Worm (Caenorhabditis elegans) whole organism, L4/young adult: ENCODE measurements around the gene abcf-3.

ENCODE experiments used
- W03F9.2 ChIP-seq: fragments of 150-350 bp; optimal IDR thresholded peaks from 2 replicates; lab custom pipeline; 2014; ENCODE audit warnings: missing biosample characterization, missing genetic modification characterization
- dao-5 ChIP-seq: sonication (generic microtip); optimal IDR thresholded peaks from 2 replicates; lab custom pipeline; 2016; ENCODE audit warnings: missing genotype, missing genetic modification characterization, moderate library complexity, missing compliant biosample characterization
- him-1 ChIP-seq: sonication (generic microtip); optimal IDR thresholded peaks from 2 replicates; lab custom pipeline; 2016; ENCODE audit warnings: missing genotype, missing genetic modification reagents, missing genetic modification characterization, missing compliant biosample characterization

Gene abcf-3

DNA sequence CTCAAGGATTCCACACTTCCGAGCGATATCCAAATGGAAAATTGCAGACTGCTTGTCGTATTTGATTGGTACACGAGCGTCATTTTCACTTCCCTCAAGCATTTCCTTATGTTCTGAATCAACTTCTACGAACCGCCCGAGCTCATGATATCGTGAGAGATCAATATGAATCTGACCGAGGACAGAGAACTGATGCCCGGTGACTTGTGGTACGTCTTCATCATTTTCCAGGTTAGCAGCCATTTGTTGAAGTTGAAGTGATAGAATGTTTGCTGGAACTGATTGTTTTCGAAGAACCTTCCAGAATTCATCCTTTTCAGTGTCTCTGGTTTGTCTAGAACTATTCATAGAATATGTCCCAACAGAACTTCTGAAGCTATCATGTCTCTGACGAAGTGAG, 6.6 kb upstream of the abcf-3 start:
- TF ChIP-seq dao-5 (tag; lab: Kevin White, UChicago) (no peak), W03F9.2 (tag; lab: Kevin White, UChicago) (no peak), him-1 (tag; lab: Kevin White, UChicago) (no peak)

DNA sequence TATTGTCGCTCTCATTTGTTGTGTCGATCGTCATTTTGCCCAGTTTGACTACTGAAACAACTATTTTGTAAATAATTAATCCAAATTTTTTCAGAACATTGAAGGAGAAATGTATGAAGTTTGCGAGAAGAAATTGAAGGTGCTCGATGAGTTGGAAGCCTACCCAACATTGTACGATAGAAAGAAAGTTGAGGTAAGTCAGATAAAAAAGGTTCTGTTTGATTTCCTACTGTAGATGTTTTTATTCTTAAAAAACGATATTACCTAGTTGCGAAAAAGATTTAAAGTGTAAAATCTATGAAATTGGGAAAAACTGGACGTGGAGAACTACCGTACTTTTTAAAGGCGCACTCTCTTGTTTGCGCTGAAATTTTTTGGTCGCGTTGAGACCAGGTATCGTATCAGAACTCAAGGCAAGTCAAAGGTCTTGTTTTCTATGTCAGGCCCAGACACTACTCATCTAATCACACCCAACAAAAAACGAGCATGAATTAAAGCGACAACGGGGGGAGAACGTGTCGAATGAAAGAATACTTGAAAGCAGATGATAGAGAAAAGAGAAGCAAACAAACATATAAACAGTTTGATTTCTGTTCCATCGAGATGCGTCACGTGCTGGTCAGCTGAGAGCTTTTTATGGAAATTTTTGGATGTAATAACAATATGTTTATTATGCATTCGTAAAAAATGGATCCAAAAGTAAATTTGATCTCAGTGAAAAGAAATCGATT, 4.5 kb upstream of the abcf-3 start, which contains the start of gene efk-1:
Gene efk-1, minus strand, starts transcription at position 51 of the 731 bp plus-strand sequence.
- TF ChIP-seq dao-5 (tag; lab: Kevin White, UChicago) (no peak), W03F9.2 (tag; lab: Kevin White, UChicago) (peak; percentile 13)

DNA sequence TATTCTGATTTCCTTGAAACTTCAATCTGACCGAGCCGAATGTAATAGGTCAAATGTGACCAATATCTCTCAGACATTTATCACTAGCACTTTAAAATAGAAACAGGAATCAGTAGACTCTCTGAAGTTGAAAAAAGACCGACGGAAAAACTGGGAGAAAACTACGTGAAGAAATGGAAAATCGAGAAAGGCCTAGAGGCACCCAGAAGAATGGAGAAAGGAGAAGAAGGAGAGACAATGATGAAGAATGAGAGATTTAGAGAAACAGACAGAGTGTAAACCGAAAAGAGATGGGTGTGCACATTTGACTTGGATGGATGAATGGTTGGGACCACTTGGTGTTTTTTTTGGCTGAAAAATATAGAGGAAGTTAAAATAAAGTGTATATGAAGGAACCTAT, 3.2 kb upstream of the abcf-3 start:
- TF ChIP-seq dao-5 (tag; lab: Kevin White, UChicago) (no peak), W03F9.2 (tag; lab: Kevin White, UChicago) (peak; percentile 37), him-1 (tag; lab: Kevin White, UChicago) (no peak)

DNA sequence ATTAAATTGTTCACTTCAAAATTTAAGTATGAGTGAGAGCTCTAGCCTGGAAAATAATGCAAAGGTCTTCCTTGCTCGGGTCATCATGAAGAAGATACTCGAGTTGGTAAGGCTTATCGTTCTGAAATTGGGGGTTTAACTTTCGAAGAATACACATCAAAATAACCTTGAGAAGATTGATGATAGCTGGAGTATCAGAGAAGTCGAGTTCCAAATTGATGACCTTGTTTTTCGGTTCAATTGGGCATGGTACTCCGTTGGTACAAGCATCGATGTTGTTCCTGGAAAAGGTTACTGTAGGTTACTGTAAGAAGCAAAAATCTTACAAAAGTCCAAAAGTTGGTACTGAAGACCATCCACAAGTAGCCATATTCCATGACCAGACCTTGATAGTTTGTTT, 3.0 kb downstream of the abcf-3 start:
- TF ChIP-seq him-1 (tag; lab: Kevin White, UChicago) (no peak), W03F9.2 (tag; lab: Kevin White, UChicago) (no peak), dao-5 (tag; lab: Kevin White, UChicago) (no peak)

DNA sequence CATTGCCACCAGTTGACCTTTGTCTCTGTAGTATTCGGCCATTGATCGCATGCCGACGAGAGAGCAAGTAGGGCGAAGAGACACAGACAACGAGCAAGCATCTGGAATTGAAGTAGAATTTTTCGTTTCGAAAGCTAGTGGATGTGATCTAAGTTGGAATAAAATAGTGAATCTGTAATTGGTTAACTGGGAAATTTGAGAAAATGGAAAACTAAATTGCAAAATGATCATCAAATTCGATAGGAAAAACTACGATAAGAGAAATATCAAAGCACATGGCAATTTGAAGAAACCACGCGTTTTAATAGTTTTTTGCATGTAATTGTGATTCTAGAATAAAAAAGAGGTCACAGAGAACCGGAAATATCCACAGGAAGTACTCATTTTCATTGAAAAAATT, 3.6 kb downstream of the abcf-3 start, which contains the start of gene F42A10.6:
Gene F42A10.6, minus strand, starts transcription at position 101 of the 400 bp plus-strand sequence.
- TF ChIP-seq dao-5 (tag; lab: Kevin White, UChicago): no peak

DNA sequence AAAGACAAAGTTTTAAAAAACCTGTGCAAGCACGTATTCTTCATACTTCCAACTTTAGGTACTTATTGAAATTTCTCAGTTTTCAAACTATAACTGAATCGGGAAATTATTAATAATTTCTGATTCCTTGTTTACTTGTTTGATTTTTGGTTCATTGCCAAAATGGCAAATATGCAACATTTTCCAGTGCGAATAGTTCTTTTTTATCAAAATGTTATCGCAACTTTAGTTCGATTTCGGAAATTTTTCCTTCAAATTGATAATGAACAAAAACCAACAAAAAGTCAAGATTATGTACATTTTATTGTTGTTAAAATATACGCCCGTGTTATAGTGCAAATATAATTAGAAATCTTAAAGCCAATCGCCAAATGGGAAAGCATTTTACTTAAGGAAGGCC, 4.4 kb downstream of the abcf-3 start:
- TF ChIP-seq dao-5 (tag; lab: Kevin White, UChicago) (no peak), him-1 (tag; lab: Kevin White, UChicago) (no peak), W03F9.2 (tag; lab: Kevin White, UChicago) (no peak)

DNA sequence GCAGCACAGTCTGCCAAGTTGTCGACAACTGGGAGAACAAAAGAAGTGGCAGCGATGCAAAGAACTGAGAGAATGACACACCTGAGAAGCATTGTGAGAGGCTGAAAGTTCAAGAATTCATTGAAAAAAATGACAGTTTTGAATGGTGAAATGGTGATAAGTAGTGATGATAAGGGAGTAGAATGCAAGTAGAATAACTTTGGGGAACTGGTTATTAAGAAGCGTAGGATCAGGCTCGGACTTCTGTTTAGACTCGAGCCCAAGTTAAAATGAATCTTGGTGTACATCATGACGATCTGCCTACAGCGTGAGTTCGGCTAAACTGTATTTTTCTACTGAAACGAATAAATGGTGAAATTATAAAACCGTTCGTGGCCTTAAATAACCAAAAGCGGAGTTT, 5.4 kb downstream of the abcf-3 start, which contains the start of gene F42A10.7:
Gene F42A10.7, minus strand, starts transcription at position 101 of the 400 bp plus-strand sequence.
- TF ChIP-seq W03F9.2 (tag; lab: Kevin White, UChicago): no peak
- TF ChIP-seq dao-5 (tag; lab: Kevin White, UChicago): no peak
- no peak for TF ChIP-seq him-1 (tag; lab: Kevin White, UChicago)

DNA sequence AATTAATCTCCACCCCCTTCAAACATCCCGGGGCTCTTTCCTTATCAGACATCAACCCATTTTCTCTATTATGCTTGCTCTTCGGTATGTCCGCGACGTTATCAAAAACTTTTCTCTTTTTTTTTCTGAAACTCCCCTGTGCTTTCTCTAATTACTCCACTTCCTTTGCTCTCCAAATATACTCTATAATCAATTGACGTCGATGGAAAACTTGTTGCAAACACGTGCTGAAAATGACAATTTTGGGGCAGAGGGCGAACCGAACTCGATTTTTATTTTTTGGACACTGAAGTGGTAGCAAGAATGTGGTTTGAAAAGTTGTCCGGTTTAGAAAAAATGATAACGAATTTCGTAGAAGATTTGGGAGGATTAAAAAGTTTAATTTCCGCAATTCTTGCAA, 5.9 kb downstream of the abcf-3 start:
- no peak for TF ChIP-seq dao-5 (tag; lab: Kevin White, UChicago)
- no peak for TF ChIP-seq him-1 (tag; lab: Kevin White, UChicago)
- no peak for TF ChIP-seq W03F9.2 (tag; lab: Kevin White, UChicago)

DNA sequence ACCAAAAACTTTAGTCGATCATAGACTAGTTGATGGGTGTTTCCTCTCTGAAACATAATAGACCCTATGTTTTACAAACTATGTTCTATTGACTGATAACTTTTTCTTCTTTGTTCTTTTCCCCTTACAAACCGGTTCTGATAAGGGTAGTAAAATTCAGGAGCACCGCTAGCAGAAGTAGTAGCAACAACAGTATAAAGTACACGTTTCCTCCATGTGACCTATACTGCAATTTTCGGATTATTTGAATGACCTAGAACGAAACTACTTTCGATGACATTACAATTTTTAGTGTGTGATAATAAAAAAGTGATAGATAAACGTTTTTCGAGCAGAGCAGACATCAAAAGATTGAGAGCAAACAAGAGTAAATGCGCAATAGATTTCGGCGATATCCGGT, 7.1 kb downstream of the abcf-3 start:
- TF ChIP-seq him-1 (tag; lab: Kevin White, UChicago) (no peak), dao-5 (tag; lab: Kevin White, UChicago) (no peak), W03F9.2 (tag; lab: Kevin White, UChicago) (no peak)

DNA sequence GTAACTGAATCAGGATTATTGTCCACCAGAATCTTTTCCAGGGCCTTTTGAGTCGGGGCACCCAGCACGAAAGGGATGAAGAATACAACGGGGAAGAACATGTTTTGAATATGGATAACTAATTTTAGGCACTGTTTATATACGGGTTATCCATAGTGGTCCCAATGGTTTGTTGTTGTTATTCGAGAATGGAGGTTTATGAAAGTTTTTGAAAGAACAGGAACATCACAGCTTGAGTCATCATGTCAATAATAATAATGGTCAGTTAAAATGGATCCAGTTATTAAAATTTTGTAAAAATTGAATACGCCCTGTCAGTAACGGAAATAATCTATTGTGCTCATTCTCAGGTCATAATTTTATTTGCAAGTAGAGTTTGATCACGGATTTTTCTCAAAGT, 9.9 kb downstream of the abcf-3 start, which contains the start of gene nas-28:
Gene nas-28, minus strand, starts transcription at position 101 of the 400 bp plus-strand sequence.
- TF ChIP-seq him-1 (tag; lab: Kevin White, UChicago): no peak
- no peak for TF ChIP-seq W03F9.2 (tag; lab: Kevin White, UChicago)
- TF ChIP-seq dao-5 (tag; lab: Kevin White, UChicago): no peak

DNA sequence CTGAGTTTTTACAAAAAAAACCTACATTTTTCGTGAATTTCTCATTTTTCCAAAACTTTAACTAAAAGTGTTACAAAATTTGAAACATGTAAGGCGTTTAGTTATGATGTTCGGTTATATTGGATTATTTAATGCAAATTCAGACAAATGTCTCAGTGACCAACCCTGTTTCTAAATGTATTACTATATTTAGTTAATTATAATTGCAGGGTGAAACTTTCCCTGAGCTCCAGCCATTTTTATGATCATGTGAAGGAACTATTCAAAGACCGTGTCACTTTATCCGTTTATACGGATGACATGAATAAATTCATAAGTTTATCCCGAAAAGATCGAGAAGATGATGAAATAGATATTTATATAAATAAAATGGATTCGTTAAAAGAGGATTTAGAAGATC, 17.6 kb downstream of the abcf-3 start, which contains the start of gene C23G10.5:
Gene C23G10.5, plus strand, starts transcription at position 301 of the 400 bp plus-strand sequence.
- TF ChIP-seq W03F9.2 (tag; lab: Kevin White, UChicago) (no peak), him-1 (tag; lab: Kevin White, UChicago) (no peak), dao-5 (tag; lab: Kevin White, UChicago) (no peak)

DNA sequence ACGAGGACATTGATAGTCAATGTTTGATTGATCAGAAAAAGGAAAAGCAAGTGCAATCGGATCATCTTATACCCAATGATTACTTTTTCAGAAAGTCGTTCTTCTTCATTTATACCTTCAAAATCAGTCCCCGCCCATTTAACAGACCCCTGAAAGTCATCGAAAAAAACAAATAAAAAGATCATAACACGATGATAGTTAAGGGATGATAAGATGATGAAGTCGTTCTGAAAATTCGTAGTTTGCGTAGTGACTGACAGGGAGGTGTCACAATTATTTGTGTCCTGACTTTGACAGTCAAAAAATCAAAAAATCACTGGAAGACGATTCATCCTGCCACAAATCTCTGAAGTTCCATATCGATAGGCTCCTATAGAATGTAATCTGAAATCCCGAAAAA, 21.3 kb downstream of the abcf-3 start, which contains the start of gene ugt-66:
Gene ugt-66, minus strand, starts transcription at position 101 of the 400 bp plus-strand sequence.
- TF ChIP-seq him-1 (tag; lab: Kevin White, UChicago) (no peak), W03F9.2 (tag; lab: Kevin White, UChicago) (no peak), dao-5 (tag; lab: Kevin White, UChicago) (no peak)

DNA sequence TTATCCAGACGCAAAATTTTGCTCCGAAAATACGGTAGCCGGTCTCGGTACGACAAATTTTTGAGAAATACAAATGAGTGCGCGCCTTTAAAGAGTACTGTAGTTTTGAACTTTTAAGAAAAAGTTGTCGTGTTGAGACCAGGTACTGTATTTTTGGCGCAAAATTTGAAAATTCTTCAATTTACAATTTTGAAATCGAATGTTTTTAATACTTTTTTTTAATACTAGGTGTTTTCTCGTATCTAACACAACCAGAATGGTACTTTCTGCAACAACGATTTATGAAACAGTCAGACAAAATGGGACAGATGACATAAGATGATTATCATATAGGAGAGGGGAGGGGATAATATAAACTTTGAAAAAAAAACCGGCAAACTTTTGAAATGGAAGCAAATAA, 22.5 kb downstream of the abcf-3 start:
- TF ChIP-seq him-1 (tag; lab: Kevin White, UChicago): no peak
- TF ChIP-seq W03F9.2 (tag; lab: Kevin White, UChicago): no peak
